Fruit fly (Drosophila melanogaster): ENCODE measurements around the gene ssp6.

Gene ssp6

DNA sequence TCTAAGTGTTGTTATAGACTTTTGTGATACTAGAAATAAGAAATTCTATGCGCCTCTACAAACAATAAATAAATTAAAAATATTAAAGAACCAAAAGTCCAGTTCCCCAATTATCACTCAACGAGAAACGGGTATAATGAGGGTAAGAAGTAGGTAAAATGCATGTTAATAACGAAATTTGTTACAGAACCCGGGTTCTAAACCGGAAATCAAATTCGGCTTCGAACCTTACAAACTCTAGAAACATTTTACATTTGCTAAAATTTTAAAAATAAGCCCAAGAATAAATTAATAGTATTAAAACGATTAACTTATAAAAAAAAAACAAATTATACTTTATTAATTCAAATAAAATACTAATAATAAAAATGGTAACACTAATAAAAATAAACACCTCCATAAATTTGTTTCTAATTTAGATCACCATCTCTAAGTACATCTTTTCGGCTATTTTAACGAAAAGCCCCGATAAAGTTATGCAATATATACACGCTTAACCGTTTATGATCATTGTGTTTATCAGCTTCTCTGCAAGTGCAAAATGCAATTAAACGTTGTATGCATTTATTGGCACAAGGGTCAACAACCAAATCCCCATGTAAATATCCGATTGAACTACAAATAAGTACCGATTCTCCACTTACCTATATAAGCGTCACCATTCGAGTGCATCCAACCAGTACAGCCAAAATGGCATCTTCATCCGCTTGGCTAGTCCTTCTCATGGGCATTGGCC is 4.9 kb upstream of the ssp6 start, which contains the start of gene CG6602 (continued):
- TF ChIP-seq CG8089 (GFP tag; optimal IDR thresholded peaks at IDR 0.05), result peak; percentile 55
- peak; percentile 68 for TF ChIP-seq tio (GFP tag; optimal IDR thresholded peaks at IDR 0.05)
- TF ChIP-seq gfzf (GFP tag; optimal IDR thresholded peaks at IDR 0.05), result no peak
- TF ChIP-seq CG8359 (GFP tag; optimal IDR thresholded peaks at IDR 0.05; ENCODE audit: borderline replicate concordance), result peak; percentile 51
- TF ChIP-seq dimm (GFP tag; IDR thresholded peaks at IDR 0.05), result no peak
- peak; percentile 55 for TF ChIP-seq ewg (GFP tag; optimal IDR thresholded peaks at IDR 0.05)
- no peak for TF ChIP-seq sc (optimal IDR thresholded peaks at IDR 0.05)
- TF ChIP-seq sc (GFP tag; optimal IDR thresholded peaks at IDR 0.05), result peak; percentile 55
- peak; percentile 86 for TF ChIP-seq Fer3 (tag; optimal IDR thresholded peaks at IDR 0.05)
- TF ChIP-seq CG18476 (GFP tag; optimal IDR thresholded peaks at IDR 0.05), result peak; percentile 39
- TF ChIP-seq CG17612 (GFP tag; IDR thresholded peaks at IDR 0.05), result peak; percentile 7; the same call in 1 of the 2 replicates
- TF ChIP-seq CG12071 (GFP tag; optimal IDR thresholded peaks at IDR 0.05), result peak; percentile 62
- no peak for TF ChIP-seq pnt (GFP tag; optimal IDR thresholded peaks at IDR 0.05)
- no peak for TF ChIP-seq hkb (optimal IDR thresholded peaks at IDR 0.05)
- TF ChIP-seq hkb (GFP tag; IDR thresholded peaks at IDR 0.05), result peak; percentile 51
- TF ChIP-seq repo (GFP tag; optimal IDR thresholded peaks at IDR 0.05), result peak; percentile 42
- peak; percentile 56 for TF ChIP-seq CG12659 (GFP tag; optimal IDR thresholded peaks at IDR 0.05)
- TF ChIP-seq CG12236 (GFP tag; optimal IDR thresholded peaks at IDR 0.05), result no peak
- no peak for TF ChIP-seq ems (GFP tag; optimal IDR thresholded peaks at IDR 0.05)
- TF ChIP-seq CG17385 (GFP tag; optimal IDR thresholded peaks at IDR 0.05), result peak; percentile 60
- TF ChIP-seq shn (GFP tag; optimal IDR thresholded peaks at IDR 0.05), result peak; percentile 37
- no peak for TF ChIP-seq seq (GFP tag; IDR thresholded peaks at IDR 0.05)
- peak; percentile 73 for TF ChIP-seq CG17802 (tag; optimal IDR thresholded peaks at IDR 0.05)
- TF ChIP-seq Gug (GFP tag; IDR thresholded peaks at IDR 0.05), result peak; percentile 46; the same call in 2 of the 4 replicates
- TF ChIP-seq Atf3 (GFP tag; optimal IDR thresholded peaks at IDR 0.05), result no peak
- TF ChIP-seq CG3065 (GFP tag; optimal IDR thresholded peaks at IDR 0.05), result peak; percentile 36
- TF ChIP-seq Ptx1 (GFP tag; IDR thresholded peaks at IDR 0.05), result peak; percentile 81
- peak; percentile 79 for TF ChIP-seq zfh1 (GFP tag; IDR thresholded peaks at IDR 0.05)
- TF ChIP-seq sd (tag; optimal IDR thresholded peaks at IDR 0.05), result no peak
- TF ChIP-seq hbn (GFP tag; IDR thresholded peaks at IDR 0.05; ENCODE audit: partially characterized antibody), result no peak
- peak; percentile 55 for TF ChIP-seq fd3F (GFP tag; optimal IDR thresholded peaks at IDR 0.05)
- peak; percentile 45 for TF ChIP-seq Side (GFP tag; optimal IDR thresholded peaks at IDR 0.05)
- TF ChIP-seq CG15601 (tag; optimal IDR thresholded peaks at IDR 0.05), result peak; percentile 29
- no peak for TF ChIP-seq Gsc (GFP tag; IDR thresholded peaks at IDR 0.05)
- TF ChIP-seq CG9876 (GFP tag; optimal IDR thresholded peaks at IDR 0.05), result peak; percentile 78
- peak; percentile 69 for TF ChIP-seq D19B (GFP tag; optimal IDR thresholded peaks at IDR 0.05)
- peak; percentile 30; the same call in 2 of the 3 replicates for TF ChIP-seq croc (GFP tag; conservative IDR thresholded peaks at IDR 0.05)
- peak; percentile 0 for TF ChIP-seq Sox102F (GFP tag; optimal IDR thresholded peaks at IDR 0.05)
- TF ChIP-seq da (GFP tag; optimal IDR thresholded peaks at IDR 0.05), result no peak
- peak; percentile 65 for TF ChIP-seq B-H1 (GFP tag; IDR thresholded peaks at IDR 0.05)
- peak; percentile 39 for TF ChIP-seq CG1792 (GFP tag; optimal IDR thresholded peaks at IDR 0.05)
- peak; percentile 5 for TF ChIP-seq CrebB (tag; optimal IDR thresholded peaks at IDR 0.05)
- TF ChIP-seq yki (optimal IDR thresholded peaks at IDR 0.05), result no peak
- TF ChIP-seq Dek (tag; optimal IDR thresholded peaks at IDR 0.05), result peak; percentile 21
- TF ChIP-seq vfl (GFP tag; optimal IDR thresholded peaks at IDR 0.05), result no peak
- peak; percentile 83 for TF ChIP-seq CTCF (GFP tag; optimal IDR thresholded peaks at IDR 0.05)
- peak; percentile 50 for TF ChIP-seq Dip3 (GFP tag; optimal IDR thresholded peaks at IDR 0.05)
- peak; percentile 71 for TF ChIP-seq CG10366 (GFP tag; IDR thresholded peaks at IDR 0.05)
- peak; percentile 4; the same call in 1 of the 2 replicates for TF ChIP-seq CkIIα-i1 (GFP tag; IDR thresholded peaks at IDR 0.05)
- TF ChIP-seq CG10209 (GFP tag; optimal IDR thresholded peaks at IDR 0.05), result peak; percentile 73
- peak; percentile 5; the same call in 1 of the 3 replicates for TF ChIP-seq Optix (GFP tag; IDR thresholded peaks at IDR 0.05)

Data from whole organism, embryonic.